Worm (Caenorhabditis elegans): ENCODE data around the gene pitr-1.

pitr-1 gene

ce11 chrIV:7406690-7407089, 12.8 kb downstream of the pitr-1 start:
- TF ChIP-seq repo-1 (tag; optimal IDR thresholded peaks at IDR 0.05) (no peak), ceh-58 (GFP tag; IDR thresholded peaks at IDR 0.05) (no peak), F23B12.7 (tag; optimal IDR thresholded peaks at IDR 0.05; ENCODE audit: insufficient read depth) (no peak), athp-1 (tag; optimal IDR thresholded peaks at IDR 0.05) (no peak), nfya-2 (GFP tag; IDR thresholded peaks at IDR 0.05) (no peak)

ce11 chrIV:7407301-7407700, 13.4 kb downstream of the pitr-1 start:
- TF ChIP-seq dox-1 (GFP tag; IDR thresholded peaks at IDR 0.05) (no peak), unc-62 (GFP tag; optimal IDR thresholded peaks at IDR 0.05) (no peak), K12H6.12 (tag; optimal IDR thresholded peaks at IDR 0.05) (no peak), F10E7.11 (tag; optimal IDR thresholded peaks at IDR 0.05) (no peak), ekl-4 (GFP tag; IDR thresholded peaks at IDR 0.05) (no peak), hsf-1 (GFP tag; IDR thresholded peaks at IDR 0.05) (no peak), nfya-2 (GFP tag; IDR thresholded peaks at IDR 0.05) (no peak), sdz-38 (tag; optimal IDR thresholded peaks at IDR 0.05) (no peak)

ce11 chrIV:7413573-7413972, 19.7 kb downstream of the pitr-1 start:
- TF ChIP-seq chd-7 (tag; optimal IDR thresholded peaks at IDR 0.05) (no peak), ceh-27 (GFP tag; optimal IDR thresholded peaks at IDR 0.05) (no peak), F57C9.4 (tag; optimal IDR thresholded peaks at IDR 0.05) (no peak), lsl-1 (GFP tag; optimal IDR thresholded peaks at IDR 0.05) (no peak)

ce11 chrIV:7414163-7414562, 20.3 kb downstream of the pitr-1 start:
- no peak for TF ChIP-seq K12H6.12 (tag; optimal IDR thresholded peaks at IDR 0.05)
- TF ChIP-seq dpff-1 (tag; optimal IDR thresholded peaks at IDR 0.05): no peak
- no peak for TF ChIP-seq nhr-80 (tag; optimal IDR thresholded peaks at IDR 0.05)
- TF ChIP-seq athp-1 (tag; optimal IDR thresholded peaks at IDR 0.05): no peak
- no peak for TF ChIP-seq unc-62 (GFP tag; optimal IDR thresholded peaks at IDR 0.05)
- TF ChIP-seq ceh-58 (GFP tag; IDR thresholded peaks at IDR 0.05): no peak
- no peak for TF ChIP-seq die-1 (tag; optimal IDR thresholded peaks at IDR 0.05)
- no peak for TF ChIP-seq C17E4.6 (GFP tag; IDR thresholded peaks at IDR 0.05)
- TF ChIP-seq let-607 (tag; optimal IDR thresholded peaks at IDR 0.05): no peak
- TF ChIP-seq ztf-22 (GFP tag; optimal IDR thresholded peaks at IDR 0.05): no peak
- TF ChIP-seq ztf-18 (tag; optimal IDR thresholded peaks at IDR 0.05): no peak
- no peak for TF ChIP-seq gei-17 (GFP tag; optimal IDR thresholded peaks at IDR 0.05)
- no peak for TF ChIP-seq ceh-27 (GFP tag; optimal IDR thresholded peaks at IDR 0.05)
- TF ChIP-seq F23B12.7 (tag; optimal IDR thresholded peaks at IDR 0.05; ENCODE audit: insufficient read depth): no peak
- TF ChIP-seq hsf-1 (GFP tag; IDR thresholded peaks at IDR 0.05): no peak
- no peak for TF ChIP-seq D2030.7 (GFP tag; IDR thresholded peaks at IDR 0.05)
- no peak for TF ChIP-seq unc-130 (GFP tag; optimal IDR thresholded peaks at IDR 0.05)
- no peak for TF ChIP-seq mes-4 (tag; optimal IDR thresholded peaks at IDR 0.05)
- no peak for TF ChIP-seq ceh-100 (GFP tag; IDR thresholded peaks at IDR 0.05)

- TF ChIP-seq Y79H2A.3 (GFP tag; conservative IDR thresholded peaks at IDR 0.05) (no peak), tbp1 (GFP tag; optimal IDR thresholded peaks at IDR 0.05) (no peak), Y67H2A.10 (GFP tag; conservative IDR thresholded peaks at IDR 0.05) (no peak), nhr-80 (tag; optimal IDR thresholded peaks at IDR 0.05) (no peak)
Observed at ce11 chrIV:7418818-7419217, 24.9 kb downstream of the pitr-1 start, which contains the start of gene B0496.6. TSS of gene B0496.6 (plus strand) at chrIV:7419118.

ce11 chrIV:7420913-7421312, 27.0 kb downstream of the pitr-1 start, which contains the start of gene srtx-1:
TSS of gene srtx-1 (plus strand) at chrIV:7421213.
- TF ChIP-seq unc-130 (GFP tag; optimal IDR thresholded peaks at IDR 0.05) (no peak), tbp1 (GFP tag; optimal IDR thresholded peaks at IDR 0.05) (no peak), nhr-179 (tag; optimal IDR thresholded peaks at IDR 0.05) (no peak), Y53G8AR.9 (GFP tag; conservative IDR thresholded peaks at IDR 0.05) (no peak), tbx-9 (tag; optimal IDR thresholded peaks at IDR 0.05; ENCODE audit: borderline replicate concordance) (no peak), attf-6 (GFP tag; IDR thresholded peaks at IDR 0.05) (no peak), K12H6.12 (tag; optimal IDR thresholded peaks at IDR 0.05) (no peak), madf-8 (GFP tag; conservative IDR thresholded peaks at IDR 0.05) (no peak), dox-1 (GFP tag; IDR thresholded peaks at IDR 0.05) (no peak), pbrm-1 (GFP tag; IDR thresholded peaks at IDR 0.05) (no peak), madf-3 (GFP tag; IDR thresholded peaks at IDR 0.05) (no peak), lin-35 (GFP tag; optimal IDR thresholded peaks at IDR 0.05) (no peak), gei-17 (GFP tag; optimal IDR thresholded peaks at IDR 0.05) (no peak), hmg-20 (GFP tag; IDR thresholded peaks at IDR 0.05) (no peak), nfyb-1 (GFP tag; IDR thresholded peaks at IDR 0.05) (no peak)

Data from whole organism, young adult.